Worm (Caenorhabditis elegans) whole organism, L2 larva: ENCODE measurements around the gene moc-1.

ENCODE experiments used
- C34F6.9 ChIP-seq: fragments of 150-350 bp; optimal IDR thresholded peaks from 2 replicates; lab custom pipeline; 2014; ENCODE audit warnings: missing biosample characterization, missing genetic modification characterization
- F13H6.1 ChIP-seq: sonication (generic microtip); optimal IDR thresholded peaks from 2 replicates; lab custom pipeline; 2016; ENCODE audit warnings: missing genetic modification characterization, missing compliant biosample characterization
- R02D3.7 ChIP-seq: fragments of 150-350 bp; optimal IDR thresholded peaks from 2 replicates; lab custom pipeline; 2014; ENCODE audit warnings: missing biosample characterization, missing genetic modification characterization
- Y55F3AM.14 ChIP-seq: fragments of 200-800 bp; sonication (Bioruptor generic); optimal IDR thresholded peaks from 2 replicates; lab custom pipeline; 2018; ENCODE audit warnings: mild to moderate bottlenecking, missing genetic modification characterization, missing compliant biosample characterization
- ZK546.5 ChIP-seq: sonication (generic microtip); optimal IDR thresholded peaks from 2 replicates; lab custom pipeline; 2017; ENCODE audit warnings: missing biosample characterization, missing genetic modification characterization
- alr-1 ChIP-seq: fragments of 150-350 bp; optimal IDR thresholded peaks from 2 replicates; lab custom pipeline; 2014; ENCODE audit warnings: missing biosample characterization, missing genetic modification characterization
- aly-2 ChIP-seq: fragments of 150-350 bp; optimal IDR thresholded peaks from 2 replicates; lab custom pipeline; 2014; ENCODE audit warnings: missing biosample characterization, missing genetic modification characterization
- ama-1 ChIP-seq: fragments of 150-350 bp; optimal IDR thresholded peaks from 2 replicates; lab custom pipeline; 2018; ENCODE audit warnings: inconsistent platforms
- blmp-1 ChIP-seq: sonication (generic microtip); optimal IDR thresholded peaks from 2 replicates; lab custom pipeline; 2017; ENCODE audit warnings: missing genetic modification characterization, mild to moderate bottlenecking, missing compliant biosample characterization, antibody characterized with exemption, moderate library complexity; ENCODE audit not compliant: insufficient read depth
- ceh-16 ChIP-seq: fragments of 150-350 bp; optimal IDR thresholded peaks from 2 replicates; lab custom pipeline; 2014; ENCODE audit warnings: missing biosample characterization, missing genetic modification characterization
- ceh-82 ChIP-seq: fragments of 150-350 bp; optimal IDR thresholded peaks from 2 replicates; lab custom pipeline; 2014; ENCODE audit warnings: missing biosample characterization, missing genetic modification characterization
- crh-2 ChIP-seq: sonication (generic microtip); optimal IDR thresholded peaks from 2 replicates; lab custom pipeline; 2017; ENCODE audit warnings: missing biosample characterization, missing genetic modification characterization
- dmd-4 ChIP-seq: sonication (generic microtip); optimal IDR thresholded peaks from 2 replicates; lab custom pipeline; 2017; ENCODE audit warnings: missing biosample characterization, missing genetic modification characterization
- egl-27 ChIP-seq: sonication (generic microtip); optimal IDR thresholded peaks from 3 replicates; lab custom pipeline; 2017; ENCODE audit warnings: missing biosample characterization, missing genetic modification reagents, missing genetic modification characterization
- fos-1 ChIP-seq: fragments of 150-350 bp; optimal IDR thresholded peaks from 2 replicates; lab custom pipeline; 2014; ENCODE audit warnings: missing biosample characterization, missing genetic modification characterization
- gmeb-1 ChIP-seq: fragments of 150-350 bp; optimal IDR thresholded peaks from 2 replicates; lab custom pipeline; 2014; ENCODE audit warnings: missing biosample characterization, missing genetic modification characterization
- lin-11 ChIP-seq: fragments of 150-350 bp; sonication (generic microtip); optimal IDR thresholded peaks from 2 replicates; lab custom pipeline; 2014; ENCODE audit warnings: missing biosample characterization, missing genetic modification characterization, inconsistent platforms, mixed read lengths
- lin-13 ChIP-seq: fragments of 150-350 bp; optimal IDR thresholded peaks from 2 replicates; lab custom pipeline; 2014; ENCODE audit warnings: missing biosample characterization, missing genetic modification reagents, missing genetic modification characterization
- lin-39 ChIP-seq: fragments of 150-350 bp; optimal IDR thresholded peaks from 2 replicates; lab custom pipeline; 2014; ENCODE audit warnings: missing biosample characterization, missing genetic modification reagents, missing genetic modification characterization
- lsy-2 ChIP-seq, 2 experiments: fragments of 150-350 bp in 1 of 2; sonication (generic microtip) in 1 of 2; optimal IDR thresholded peaks; 2 replicates each; lab custom pipeline; 2014 to 2017; ENCODE audit warnings: missing biosample characterization in 2 of 2, missing genetic modification characterization in 2 of 2
- mab-5 ChIP-seq: fragments of 150-350 bp; optimal IDR thresholded peaks from 2 replicates; lab custom pipeline; 2014; ENCODE audit warnings: missing biosample characterization, missing genetic modification characterization
- mbf-1 ChIP-seq: sonication (generic microtip); optimal IDR thresholded peaks from 2 replicates; lab custom pipeline; 2017; ENCODE audit warnings: missing biosample characterization, missing genetic modification characterization
- nhr-11 ChIP-seq: fragments of 150-350 bp; optimal IDR thresholded peaks from 2 replicates; lab custom pipeline; 2014; ENCODE audit warnings: missing biosample characterization, missing genetic modification characterization
- nhr-12 ChIP-seq: fragments of 150-350 bp; optimal IDR thresholded peaks from 2 replicates; lab custom pipeline; 2014; ENCODE audit warnings: missing biosample characterization, missing genetic modification characterization
- nhr-129 ChIP-seq: fragments of 150-350 bp; optimal IDR thresholded peaks from 2 replicates; lab custom pipeline; 2014; ENCODE audit warnings: missing biosample characterization, missing genetic modification characterization
- nhr-21 ChIP-seq: fragments of 150-350 bp; optimal IDR thresholded peaks from 2 replicates; lab custom pipeline; 2014; ENCODE audit warnings: missing biosample characterization, missing genetic modification characterization
- nhr-23 ChIP-seq: fragments of 150-350 bp; optimal IDR thresholded peaks from 2 replicates; lab custom pipeline; 2014; ENCODE audit warnings: missing biosample characterization, missing genetic modification reagents, missing genetic modification characterization
- nhr-6 ChIP-seq: fragments of 150-350 bp; optimal IDR thresholded peaks from 2 replicates; lab custom pipeline; 2014; ENCODE audit warnings: missing biosample characterization, missing genetic modification characterization
- sem-4 ChIP-seq: fragments of 150-350 bp; optimal IDR thresholded peaks from 2 replicates; lab custom pipeline; 2014; ENCODE audit warnings: missing biosample characterization, missing genetic modification reagents, missing genetic modification characterization
- skn-1 ChIP-seq: sonication (generic microtip); optimal IDR thresholded peaks from 2 replicates; lab custom pipeline; 2017; ENCODE audit warnings: missing biosample characterization, missing genetic modification characterization
- sma-3 ChIP-seq: sonication (generic microtip); optimal IDR thresholded peaks from 2 replicates; lab custom pipeline; 2016; ENCODE audit warnings: missing genetic modification reagents, missing genetic modification characterization, missing compliant biosample characterization
- sma-9 ChIP-seq, 2 experiments: fragments of 150-350 bp in 1 of 2; sonication (generic microtip) in 1 of 2; optimal IDR thresholded peaks; 2 replicates each; lab custom pipeline; 2014 to 2016; ENCODE audit warnings: missing genetic modification characterization in 2 of 2, mild to moderate bottlenecking in 1 of 2, missing biosample characterization in 1 of 2, missing compliant biosample characterization in 1 of 2, missing genetic modification reagents in 1 of 2, moderate library complexity in 1 of 2
- snpc-4 ChIP-seq: fragments of 150-350 bp; optimal IDR thresholded peaks from 2 replicates; lab custom pipeline; 2014; ENCODE audit warnings: missing biosample characterization, missing genetic modification characterization
- unc-55 ChIP-seq: fragments of 150-350 bp; sonication (generic microtip); optimal IDR thresholded peaks from 3 replicates; lab custom pipeline; 2014; ENCODE audit warnings: missing biosample characterization, missing genetic modification reagents, missing genetic modification characterization
- unc-62 ChIP-seq: fragments of 150-350 bp; optimal IDR thresholded peaks from 2 replicates; lab custom pipeline; 2014; ENCODE audit warnings: missing biosample characterization, missing genetic modification reagents, missing genetic modification characterization
- ztf-4 ChIP-seq: fragments of 150-350 bp; optimal IDR thresholded peaks from 2 replicates; lab custom pipeline; 2014; ENCODE audit warnings: missing biosample characterization, missing genetic modification characterization

The moc-1 gene

DNA sequence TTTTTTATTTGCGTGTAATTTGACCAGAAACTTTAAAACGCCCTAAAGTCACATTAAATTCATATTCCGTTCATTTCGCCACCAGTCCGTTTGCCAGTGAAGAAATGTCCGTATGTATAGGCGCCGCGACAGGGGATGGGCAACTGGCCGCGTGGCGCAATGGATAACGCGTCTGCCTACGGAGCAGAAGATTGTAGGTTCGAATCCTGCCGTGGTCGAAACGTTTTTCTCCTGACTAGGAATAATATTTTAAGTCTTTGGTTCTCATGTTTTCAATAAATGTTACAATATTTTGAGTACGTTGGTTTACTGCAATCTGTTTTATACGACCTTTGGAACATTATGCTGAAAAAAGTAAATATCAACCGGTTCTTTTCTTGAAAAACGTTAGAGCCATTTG lies 6.6 kb upstream of the moc-1 start:
- TF ChIP-seq nhr-21 (tag; lab: Kevin White, UChicago) = peak; percentile 59
- peak; percentile 68 for TF ChIP-seq lin-13 (GFP tag; lab: Kevin White, UChicago)
- TF ChIP-seq C34F6.9 (tag; lab: Kevin White, UChicago) = peak; percentile 53
- TF ChIP-seq ZK546.5 = no peak
- TF ChIP-seq fos-1 (tag; lab: Kevin White, UChicago) = peak; percentile 35
- peak; percentile 14 for TF ChIP-seq ceh-16 (tag; lab: Kevin White, UChicago)
- peak; percentile 23 for TF ChIP-seq nhr-11 (tag; lab: Kevin White, UChicago)
- TF ChIP-seq blmp-1 (tag; lab: Kevin White, UChicago) = peak; percentile 7
- peak; percentile 66 for TF ChIP-seq sma-3 (GFP tag; lab: Kevin White, UChicago)
- peak; percentile 79 for TF ChIP-seq sma-9 (GFP tag; optimal IDR thresholded peaks at IDR 0.05; lab: Kevin White, UChicago)
- TF ChIP-seq sma-9 (tag; optimal IDR thresholded peaks at IDR 0.05; lab: Kevin White, UChicago) = no peak
- no peak for TF ChIP-seq unc-62 (GFP tag; lab: Kevin White, UChicago)
- peak; percentile 40 for TF ChIP-seq Y55F3AM.14
- TF ChIP-seq sem-4 = peak; percentile 16
- no peak for TF ChIP-seq skn-1 (tag; lab: Kevin White, UChicago)
- TF ChIP-seq ztf-4 (tag; lab: Kevin White, UChicago) = peak; percentile 36
- TF ChIP-seq unc-55 (GFP tag; lab: Kevin White, UChicago) = peak; percentile 49
- peak; percentile 51 for TF ChIP-seq F13H6.1 (tag; lab: Kevin White, UChicago)
- no peak for TF ChIP-seq ceh-82 (tag; lab: Kevin White, UChicago)
- no peak for TF ChIP-seq aly-2 (tag; lab: Kevin White, UChicago)
- TF ChIP-seq crh-2 = peak; percentile 80
- peak; percentile 29 for TF ChIP-seq mab-5 (tag; lab: Kevin White, UChicago)
- peak; percentile 49 for TF ChIP-seq nhr-129 (tag; lab: Kevin White, UChicago)
- peak; percentile 27 for TF ChIP-seq gmeb-1
- TF ChIP-seq lsy-2 (tag; optimal IDR thresholded peaks at IDR 0.05; lab: Kevin White, UChicago) = peak; percentile 35 to 49
- no peak for TF ChIP-seq mbf-1 (tag; lab: Kevin White, UChicago)

DNA sequence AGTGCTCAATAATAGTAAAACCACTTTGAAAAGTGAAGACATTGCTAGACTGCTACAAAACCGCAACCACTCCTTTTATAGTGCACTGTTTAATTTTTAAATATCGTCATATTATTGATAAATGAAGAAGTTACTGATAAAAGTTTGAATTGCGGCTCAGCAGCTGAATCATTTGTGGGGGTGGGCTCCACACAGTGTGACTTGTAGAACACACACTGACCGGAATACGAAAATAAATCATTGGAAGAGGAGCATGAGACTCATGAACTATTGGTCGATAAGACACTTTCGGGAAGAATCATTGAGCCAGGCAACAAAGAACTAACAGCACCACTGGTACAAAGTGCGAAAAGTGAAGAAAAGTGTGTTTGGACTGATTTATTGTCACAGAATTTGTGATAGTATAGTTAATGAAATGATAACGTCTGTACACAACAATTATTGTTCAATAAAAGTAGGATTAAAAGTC lies 3.6 kb upstream of the moc-1 start, which contains the start of gene oac-14:
Gene oac-14 (minus strand): TSS at position 51 of the 469 bp plus-strand sequence.
- peak; percentile 87 for TF ChIP-seq F13H6.1 (tag; lab: Kevin White, UChicago)
- TF ChIP-seq gmeb-1 = peak; percentile 51
- TF ChIP-seq nhr-23 (tag; lab: Kevin White, UChicago) = no peak
- TF ChIP-seq dmd-4 (tag; lab: Kevin White, UChicago) = no peak
- no peak for TF ChIP-seq alr-1 (tag; lab: Kevin White, UChicago)
- no peak for TF ChIP-seq egl-27 (tag; lab: Kevin White, UChicago)
- no peak for TF ChIP-seq R02D3.7 (tag; lab: Kevin White, UChicago)
- TF ChIP-seq sma-3 (GFP tag; lab: Kevin White, UChicago) = peak; percentile 47
- no peak for TF ChIP-seq lin-11 (tag; lab: Kevin White, UChicago)
- TF ChIP-seq nhr-129 (tag; lab: Kevin White, UChicago) = peak; percentile 41
- TF ChIP-seq nhr-12 = no peak
- peak; percentile 78 for TF ChIP-seq crh-2
- no peak for TF ChIP-seq nhr-6
- no peak for TF ChIP-seq aly-2 (tag; lab: Kevin White, UChicago)
- no peak for TF ChIP-seq ama-1 (lab: Kevin White, UChicago)
- TF ChIP-seq sma-9 (GFP tag; optimal IDR thresholded peaks at IDR 0.05; lab: Kevin White, UChicago) = peak; percentile 90
- no peak for TF ChIP-seq sma-9 (tag; optimal IDR thresholded peaks at IDR 0.05; lab: Kevin White, UChicago)
- peak in 1 of 2 experiments; percentile 12 for TF ChIP-seq lsy-2 (tag; optimal IDR thresholded peaks at IDR 0.05; lab: Kevin White, UChicago)
- TF ChIP-seq ceh-82 (tag; lab: Kevin White, UChicago) = no peak
- TF ChIP-seq snpc-4 (tag; lab: Kevin White, UChicago) = no peak
- TF ChIP-seq ZK546.5 = no peak
- TF ChIP-seq fos-1 (tag; lab: Kevin White, UChicago) = peak; percentile 93

DNA sequence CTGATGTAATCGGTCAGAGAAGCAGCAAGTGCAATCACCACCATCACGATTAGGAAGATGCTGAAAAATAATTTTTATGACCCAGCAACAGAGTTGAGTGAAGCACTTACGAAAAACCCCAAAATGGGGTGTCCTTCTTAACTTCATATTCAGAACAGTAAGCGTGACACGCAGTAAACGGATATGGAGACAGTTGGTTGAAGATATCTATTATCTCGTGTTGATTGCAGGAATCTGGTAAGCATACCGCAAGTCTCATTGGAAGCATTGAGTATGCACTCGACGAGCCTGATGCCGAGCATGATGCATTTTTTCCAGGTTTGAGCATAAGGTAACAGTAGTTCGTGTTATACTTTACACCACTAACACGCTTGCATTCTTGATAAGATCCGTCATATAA lies 2.8 kb upstream of the moc-1 start:
- TF ChIP-seq unc-55 (GFP tag; lab: Kevin White, UChicago) = no peak
- TF ChIP-seq fos-1 (tag; lab: Kevin White, UChicago) = no peak
- no peak for TF ChIP-seq lin-39 (tag; lab: Kevin White, UChicago)
- TF ChIP-seq, all 48 proteins: peak for 0
